Worm (Caenorhabditis elegans) whole organism, L2 larva: ENCODE data around the gene C17F4.11.

Experiments used
- nhr-11 ChIP-seq: fragments of 150-350 bp; optimal IDR thresholded peaks from 2 replicates; lab custom pipeline; 2014; ENCODE audit warnings: missing biosample characterization, missing genetic modification characterization
- ztf-11 ChIP-seq: sonication (generic microtip); optimal IDR thresholded peaks from 2 replicates; lab custom pipeline; 2017; ENCODE audit warnings: missing biosample characterization, missing genetic modification characterization

ce11 chrII:3241842-3242241 is 4.6 kb downstream of the C17F4.11 start:
- TF ChIP-seq ztf-11 (tag; lab: Kevin White, UChicago) (no peak), nhr-11 (tag; lab: Kevin White, UChicago) (no peak)
